Fruit fly (Drosophila melanogaster): ENCODE data around the gene CG14408.

Gene CG14408

DNA sequence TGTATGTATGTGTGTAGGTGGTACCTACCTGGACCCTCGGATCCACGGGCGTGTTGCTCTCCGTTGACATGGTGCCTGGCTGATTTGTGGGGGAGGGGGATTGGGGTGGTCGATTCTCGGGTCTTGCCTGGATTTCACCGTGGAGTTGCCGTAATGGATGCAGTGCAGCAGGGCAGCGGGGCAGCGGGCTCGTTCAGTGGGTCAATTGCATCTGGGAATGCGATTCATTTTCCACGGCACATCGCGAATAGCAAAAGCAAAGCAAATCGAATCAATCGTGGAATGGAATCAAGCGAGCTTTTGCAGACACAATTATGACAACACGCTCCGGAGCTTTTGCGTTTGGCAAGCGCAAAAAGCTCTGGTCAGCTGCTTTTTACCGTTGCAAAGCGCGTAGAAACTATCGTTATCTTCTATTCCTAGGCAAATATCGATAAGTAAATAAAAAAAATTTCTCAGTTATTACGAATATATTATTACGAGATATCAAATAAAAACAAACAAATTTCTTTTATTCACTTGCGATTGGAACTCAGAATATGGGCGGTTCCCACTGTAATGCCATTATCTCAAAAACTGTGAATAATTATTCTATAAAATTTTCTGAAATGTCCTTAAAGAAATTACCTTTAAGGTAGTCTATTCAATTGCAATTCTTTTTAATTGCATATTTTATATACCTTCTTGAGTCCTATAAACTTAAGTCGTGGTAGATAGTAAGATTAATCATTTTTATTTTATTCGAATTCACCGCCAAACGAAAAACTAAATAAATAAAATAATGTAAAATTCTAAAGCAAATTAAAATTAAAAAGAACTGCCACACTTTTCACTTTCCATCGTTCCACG, at the start of gene CG14408:
Gene CG14408 (minus strand): TSS at position 321 of the 849 bp plus-strand sequence.
- TF ChIP-seq CG17801 (GFP tag; optimal IDR thresholded peaks at IDR 0.05; ENCODE audit: partially characterized antibody) = no peak

DNA sequence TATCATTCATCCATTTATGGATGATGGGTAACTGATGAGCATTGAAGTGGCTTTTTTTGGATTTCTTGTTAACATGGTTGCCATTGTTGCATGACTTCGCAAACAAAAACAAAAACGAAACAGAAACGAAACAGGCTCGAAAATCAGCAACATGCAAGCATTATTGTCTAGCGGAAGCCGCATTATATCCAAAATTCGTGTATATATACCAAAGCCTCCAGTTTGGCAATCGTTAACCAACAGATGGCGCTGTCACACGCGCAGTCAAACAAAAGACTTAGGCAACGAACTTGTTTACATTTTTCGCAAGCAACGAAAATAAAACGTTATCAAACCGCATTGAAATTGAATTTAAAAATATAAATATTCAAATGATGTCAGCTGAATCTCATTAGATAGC, 47.1 kb upstream of the CG14408 start:
- no peak for TF ChIP-seq CG17801 (GFP tag; optimal IDR thresholded peaks at IDR 0.05; ENCODE audit: partially characterized antibody)

DNA sequence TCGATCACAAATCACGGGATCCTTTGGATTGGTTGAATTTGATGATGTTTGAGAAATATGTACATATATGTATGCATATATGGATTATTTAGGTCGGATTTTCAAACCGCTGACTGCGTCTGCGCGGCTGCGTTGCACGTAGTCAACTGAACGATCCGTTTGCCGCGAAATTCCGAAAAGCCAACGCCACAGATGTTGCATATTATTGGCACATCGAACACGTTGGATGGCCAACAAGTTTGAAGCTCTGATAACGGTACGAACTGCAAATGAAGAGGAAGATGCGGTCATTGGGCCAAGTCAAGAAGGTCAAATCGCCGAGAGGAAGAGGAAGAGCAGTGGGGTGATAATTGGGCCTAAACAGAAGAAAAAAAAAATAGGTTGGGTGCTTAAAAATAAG, 39.2 kb upstream of the CG14408 start, which contains the start of gene CG9518:
Gene CG9518 (minus strand): TSS at position 154 of the 400 bp plus-strand sequence.
- no peak for TF ChIP-seq CG17801 (GFP tag; optimal IDR thresholded peaks at IDR 0.05; ENCODE audit: partially characterized antibody)

DNA sequence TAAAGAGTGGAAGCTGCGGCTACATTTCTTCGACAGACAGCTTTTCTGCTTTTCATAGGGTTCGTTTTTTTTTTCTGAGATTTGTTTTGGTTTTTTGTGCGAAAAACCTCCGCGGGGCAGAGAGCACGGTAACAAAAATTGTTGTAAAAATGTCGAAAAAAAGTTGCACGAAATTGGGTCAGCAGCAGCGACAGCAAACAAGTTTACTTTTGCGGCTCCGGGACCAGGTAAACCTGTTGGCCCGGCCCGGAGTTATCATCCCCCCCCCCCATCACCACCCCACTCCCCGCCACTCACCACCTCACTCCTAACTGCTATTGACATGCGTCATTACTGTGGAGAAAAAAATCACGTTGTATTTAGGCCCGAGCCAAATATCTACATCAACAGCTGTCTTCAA, 36.6 kb upstream of the CG14408 start:
- no peak for TF ChIP-seq CG17801 (GFP tag; optimal IDR thresholded peaks at IDR 0.05; ENCODE audit: partially characterized antibody)

DNA sequence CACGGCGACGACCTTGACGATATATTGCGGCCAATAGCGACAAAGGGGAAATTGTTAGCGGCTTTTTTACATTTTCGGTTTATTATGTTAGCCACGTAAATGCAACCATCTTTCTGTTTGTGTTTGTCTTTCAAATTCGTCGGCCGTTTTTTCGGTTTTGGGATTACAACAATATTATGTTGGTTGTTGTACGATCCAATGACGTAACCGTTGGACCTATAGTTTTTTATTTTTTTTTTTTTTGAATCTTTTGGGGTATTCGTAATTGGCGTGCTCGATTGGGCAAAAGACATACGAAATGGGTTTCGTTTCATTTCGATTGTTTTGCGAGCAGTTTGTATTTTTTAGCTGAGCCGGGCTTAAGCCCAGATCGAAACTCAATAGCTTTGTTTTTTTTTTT, 35.1 kb upstream of the CG14408 start:
- no peak for TF ChIP-seq CG17801 (GFP tag; optimal IDR thresholded peaks at IDR 0.05; ENCODE audit: partially characterized antibody)

DNA sequence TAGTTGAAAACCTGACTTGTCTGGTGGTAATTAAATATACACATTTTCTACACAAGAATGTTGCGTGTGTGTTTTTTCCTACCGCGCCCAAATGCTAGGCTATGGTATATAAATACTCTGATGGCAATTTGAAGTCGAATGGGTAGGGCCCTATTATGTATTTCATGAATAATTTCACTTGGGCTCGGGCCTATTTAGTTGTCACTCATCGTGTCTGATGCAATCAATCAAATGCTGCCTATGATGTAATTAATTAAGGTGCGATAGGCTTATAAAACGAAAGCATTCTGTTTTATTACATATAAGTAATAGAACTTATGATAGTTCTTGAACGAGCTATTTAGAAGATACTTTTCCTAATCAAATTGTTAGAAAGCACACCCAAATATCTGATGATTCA, 30.7 kb upstream of the CG14408 start:
- no peak for TF ChIP-seq CG17801 (GFP tag; optimal IDR thresholded peaks at IDR 0.05; ENCODE audit: partially characterized antibody)

DNA sequence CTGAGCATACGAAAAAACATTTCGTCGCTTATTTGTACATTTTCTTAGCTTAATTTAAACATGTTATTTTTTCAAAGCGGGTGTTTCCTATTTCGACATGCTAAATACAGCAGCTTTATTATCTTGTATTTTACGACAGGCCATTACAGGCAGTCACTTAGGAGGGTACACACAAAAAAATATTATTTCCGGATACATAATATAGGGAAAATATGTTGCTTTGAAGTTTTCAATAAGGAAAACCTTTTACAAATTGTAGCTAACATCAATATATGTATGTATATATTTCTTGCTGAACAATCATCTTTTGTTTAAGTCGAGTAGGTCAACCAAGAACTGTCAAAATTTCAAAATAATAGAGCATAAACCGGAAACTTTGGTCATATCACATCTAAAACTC, 27.1 kb upstream of the CG14408 start, which contains the start of gene CG46399:
Gene CG46399 (plus strand): TSS at position 301 of the 400 bp plus-strand sequence.
- TF ChIP-seq CG17801 (GFP tag; optimal IDR thresholded peaks at IDR 0.05; ENCODE audit: partially characterized antibody) = no peak

DNA sequence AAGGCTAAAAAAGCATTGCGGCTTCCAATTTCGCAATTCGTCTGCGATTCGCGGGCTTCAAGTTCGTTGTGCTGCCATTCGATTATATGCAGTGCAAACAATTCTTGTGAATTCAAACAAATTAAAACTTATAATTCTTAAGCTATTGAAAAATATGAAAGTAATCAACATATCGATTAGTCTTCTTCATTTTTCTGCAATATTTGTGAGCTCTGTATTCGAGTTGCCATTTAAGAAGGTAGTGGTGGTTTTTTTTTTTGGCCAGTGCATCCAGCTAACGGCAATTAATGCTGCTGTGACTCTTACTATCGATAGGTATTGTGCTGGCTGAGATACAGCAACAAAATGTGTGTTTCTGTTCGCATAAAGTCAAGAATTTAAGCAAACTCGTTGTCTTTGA, 26.1 kb upstream of the CG14408 start:
- no peak for TF ChIP-seq CG17801 (GFP tag; optimal IDR thresholded peaks at IDR 0.05; ENCODE audit: partially characterized antibody)

DNA sequence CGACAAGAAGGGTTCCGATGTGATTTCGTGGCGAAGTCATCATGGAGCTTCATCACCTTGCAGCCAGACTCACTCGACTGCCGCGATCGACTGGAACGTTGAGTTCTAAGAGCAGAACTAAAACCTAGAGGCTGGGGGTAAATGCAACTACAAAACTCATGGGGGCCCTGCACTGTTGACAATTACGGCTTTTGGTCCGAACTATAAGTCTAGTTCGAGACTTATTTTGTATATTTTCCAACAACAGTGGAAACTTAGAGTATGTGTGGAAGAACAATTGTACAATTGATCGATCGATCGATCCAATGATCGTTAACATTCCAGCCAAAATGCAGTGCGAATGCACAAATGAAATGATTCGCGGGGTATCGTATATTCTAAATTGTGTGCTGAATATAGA, 24.4 kb upstream of the CG14408 start, which contains the start of gene CG9519:
Gene CG9519 (minus strand): TSS at position 101 of the 400 bp plus-strand sequence.
- TF ChIP-seq CG17801 (GFP tag; optimal IDR thresholded peaks at IDR 0.05; ENCODE audit: partially characterized antibody) = no peak

DNA sequence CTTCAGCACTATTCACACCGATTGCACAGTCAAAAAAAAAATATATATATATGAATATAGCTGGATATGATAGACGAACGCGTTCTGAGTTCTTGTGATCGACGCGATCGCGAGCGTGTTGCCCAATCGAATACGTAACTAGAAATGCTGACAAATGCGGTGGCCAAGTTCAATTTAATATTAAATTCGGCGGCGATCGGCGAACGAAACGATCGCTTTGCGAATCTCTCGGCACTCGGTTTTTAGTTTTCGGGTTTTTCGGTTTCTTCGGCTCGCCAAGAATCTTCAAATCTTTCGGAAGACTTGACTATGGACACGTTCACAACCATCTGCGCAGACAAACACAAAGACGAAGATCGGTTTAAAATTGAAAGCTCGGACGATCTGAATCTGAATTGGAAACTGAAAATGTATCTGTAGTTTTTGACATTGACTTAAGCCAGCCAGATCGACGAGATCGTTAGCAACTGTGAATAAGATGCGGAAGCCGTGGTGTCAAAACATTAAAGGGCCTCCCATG, 21.4 kb upstream of the CG14408 start, which contains the start of gene CG9521:
Gene CG9521 (minus strand): TSS at position 117 of the 520 bp plus-strand sequence.
- TF ChIP-seq CG17801 (GFP tag; optimal IDR thresholded peaks at IDR 0.05; ENCODE audit: partially characterized antibody) = no peak

DNA sequence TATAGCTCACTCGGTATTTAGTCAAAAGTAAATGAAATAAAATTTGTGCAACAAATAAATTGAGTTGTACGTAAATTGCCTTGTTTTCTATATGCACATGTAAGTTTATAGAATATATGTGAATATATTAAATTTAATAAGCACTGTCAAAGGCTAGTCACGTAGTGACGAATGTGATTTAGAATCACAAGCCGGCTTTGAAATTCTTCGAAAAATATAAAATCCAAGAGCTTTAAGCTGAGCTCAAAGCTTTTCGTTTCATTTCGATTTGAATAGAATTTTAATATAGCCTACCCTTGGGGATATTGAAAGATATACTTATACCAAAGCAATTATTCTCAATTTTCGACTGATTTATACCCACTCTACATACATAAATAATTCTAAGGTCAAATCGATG, 18.2 kb upstream of the CG14408 start:
- no peak for TF ChIP-seq CG17801 (GFP tag; optimal IDR thresholded peaks at IDR 0.05; ENCODE audit: partially characterized antibody)

DNA sequence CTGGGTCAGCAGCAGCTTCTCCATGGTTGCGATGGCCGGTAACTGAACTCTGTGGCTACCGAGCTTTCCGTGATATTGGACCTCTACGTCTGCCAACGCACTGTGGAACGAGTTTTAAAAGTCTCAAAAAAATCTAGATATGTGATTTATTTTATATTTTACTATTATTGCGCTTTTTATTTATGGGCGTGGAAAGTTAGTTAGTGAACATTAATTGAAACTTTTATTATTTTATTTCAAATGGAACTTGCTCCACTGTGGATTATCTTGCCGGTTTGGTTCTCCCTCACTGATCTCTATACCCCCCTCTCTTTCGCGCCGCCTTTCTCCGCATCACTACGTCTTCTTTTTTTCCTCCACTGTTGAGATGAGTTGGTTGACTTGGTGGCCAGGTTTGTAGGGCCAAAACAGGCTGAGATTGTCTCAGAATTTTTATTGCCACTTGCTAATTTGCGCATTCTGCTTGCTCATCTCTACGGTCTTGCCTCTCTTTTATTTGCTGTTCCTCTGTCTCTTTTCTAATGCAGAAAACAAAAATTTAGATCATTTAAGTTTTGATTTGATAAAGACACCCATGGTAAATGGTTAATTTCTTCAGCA, 17.0 kb upstream of the CG14408 start, which contains the start of gene CG9522:
Gene CG9522 (minus strand): TSS at position 54 of the 600 bp plus-strand sequence.
- TF ChIP-seq CG17801 (GFP tag; optimal IDR thresholded peaks at IDR 0.05; ENCODE audit: partially characterized antibody) = no peak

DNA sequence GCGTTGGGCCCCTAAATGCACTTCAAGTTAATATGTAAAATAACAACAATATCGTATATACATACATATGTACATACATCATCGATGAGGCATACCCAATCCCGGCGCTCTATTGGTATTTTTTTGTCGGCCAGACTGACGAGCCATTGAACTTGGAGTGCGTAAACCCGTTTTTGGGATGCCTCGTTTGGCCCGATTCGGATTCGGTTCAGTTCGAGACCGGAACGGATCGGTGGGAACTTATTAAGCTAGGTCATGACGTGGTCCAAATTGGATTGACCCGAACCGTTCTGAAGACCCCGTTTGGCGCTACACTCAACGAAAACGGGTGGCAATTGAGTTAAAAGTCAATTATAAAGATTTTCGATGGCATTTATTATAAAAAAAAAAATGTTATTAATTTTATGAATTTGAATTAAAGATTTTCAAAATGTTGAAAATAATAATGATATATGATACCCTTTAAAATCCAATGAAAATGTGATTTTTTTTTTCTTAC, 14.3 kb upstream of the CG14408 start:
- no peak for TF ChIP-seq CG17801 (GFP tag; optimal IDR thresholded peaks at IDR 0.05; ENCODE audit: partially characterized antibody)

DNA sequence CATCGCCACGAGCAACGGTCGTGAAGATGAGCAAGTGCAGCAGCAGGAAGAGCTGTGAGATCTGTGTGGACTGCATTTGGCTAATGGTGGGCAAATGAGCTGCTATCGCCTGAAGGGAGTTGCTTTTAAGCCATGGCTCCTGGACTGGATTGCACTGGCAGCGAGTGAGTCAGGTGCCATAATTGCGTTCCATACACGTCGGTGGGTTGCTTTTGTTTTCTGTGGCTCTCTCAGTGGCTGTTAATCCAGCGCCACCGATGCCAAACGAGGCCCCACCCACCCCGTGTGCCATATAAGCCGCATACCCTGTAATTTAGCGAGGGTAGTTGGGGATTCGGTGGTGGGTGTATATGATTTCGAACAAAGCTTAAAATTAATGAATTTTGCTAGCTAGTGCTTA, 12.8 kb upstream of the CG14408 start, which contains the start of gene CG12539:
Gene CG12539 (minus strand): TSS at position 101 of the 400 bp plus-strand sequence.
- no peak for TF ChIP-seq CG17801 (GFP tag; optimal IDR thresholded peaks at IDR 0.05; ENCODE audit: partially characterized antibody)

DNA sequence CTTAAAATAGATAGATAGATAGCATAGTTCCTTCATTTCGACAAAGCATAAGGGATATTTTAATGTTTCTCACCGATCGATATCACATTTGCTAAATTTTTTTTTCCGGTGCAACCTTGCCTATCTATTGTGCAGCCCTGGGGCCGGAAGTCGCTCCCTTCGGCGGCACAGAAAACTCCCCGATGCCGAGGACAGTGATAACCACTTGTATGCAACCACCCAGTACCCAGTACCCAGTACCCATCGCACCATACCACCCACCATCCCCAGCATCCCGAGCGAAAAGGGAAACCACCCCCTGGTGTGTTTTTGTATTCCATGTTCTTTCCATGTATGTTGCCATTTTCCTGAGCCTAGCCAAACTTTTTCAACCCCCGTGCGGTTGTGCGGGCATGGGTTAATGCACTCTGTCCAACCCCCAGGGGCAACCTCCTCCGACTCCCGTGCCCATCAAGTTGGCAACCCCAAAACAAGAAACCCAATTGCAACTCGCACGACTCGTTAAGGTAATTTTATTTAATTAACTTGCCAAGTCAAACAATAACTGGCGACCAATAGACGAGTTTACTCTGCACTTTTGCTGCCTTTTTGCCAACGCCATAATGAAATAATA, 10.2 kb upstream of the CG14408 start:
- TF ChIP-seq CG17801 (GFP tag; optimal IDR thresholded peaks at IDR 0.05; ENCODE audit: partially characterized antibody) = no peak

Data from ovary, adult (tissue).